Worm (Caenorhabditis elegans) whole organism, late embryonic: ENCODE data around the gene W07G4.5.

ENCODE experiments used
- C08G9.2 ChIP-seq: sonication (generic microtip); optimal IDR thresholded peaks from 2 replicates; lab custom pipeline; 2016; ENCODE audit warnings: mild to moderate bottlenecking, missing genetic modification characterization, moderate library complexity, missing compliant biosample characterization
- T23F11.4 ChIP-seq: fragments of 200-800 bp; sonication (Bioruptor generic); optimal IDR thresholded peaks from 2 replicates; lab custom pipeline; 2018; ENCODE audit warnings: mild to moderate bottlenecking, missing genetic modification characterization, missing compliant biosample characterization
- ahr-1 ChIP-seq: sonication (generic microtip); optimal IDR thresholded peaks from 2 replicates; lab custom pipeline; 2016; ENCODE audit warnings: missing genetic modification characterization, missing compliant biosample characterization
- ceh-18 ChIP-seq: sonication (generic microtip); optimal IDR thresholded peaks from 2 replicates; lab custom pipeline; 2016; ENCODE audit warnings: missing genetic modification characterization, missing compliant biosample characterization
- ceh-24 ChIP-seq: sonication (generic microtip); optimal IDR thresholded peaks from 2 replicates; lab custom pipeline; 2016; ENCODE audit warnings: mild to moderate bottlenecking, missing genetic modification characterization, missing compliant biosample characterization
- ceh-30 ChIP-seq: fragments of 150-350 bp; optimal IDR thresholded peaks from 2 replicates; lab custom pipeline; 2014; ENCODE audit warnings: missing biosample characterization, missing genetic modification characterization
- ceh-31 ChIP-seq: sonication (generic microtip); optimal IDR thresholded peaks from 2 replicates; lab custom pipeline; 2016; ENCODE audit warnings: missing genetic modification characterization, missing compliant biosample characterization
- ceh-6 ChIP-seq: fragments of 200-800 bp; sonication (Bioruptor generic); optimal IDR thresholded peaks from 2 replicates; lab custom pipeline; 2018; ENCODE audit warnings: mild to moderate bottlenecking, missing genetic modification characterization, missing compliant biosample characterization
- elt-2 ChIP-seq: sonication (generic microtip); optimal IDR thresholded peaks from 2 replicates; lab custom pipeline; 2016; ENCODE audit warnings: missing genetic modification reagents, missing genetic modification characterization, missing compliant biosample characterization
- ets-4 ChIP-seq: sonication (generic microtip); optimal IDR thresholded peaks from 2 replicates; lab custom pipeline; 2016; ENCODE audit warnings: missing genetic modification characterization, missing compliant biosample characterization
- eyg-1 ChIP-seq: sonication (generic microtip); optimal IDR thresholded peaks from 2 replicates; lab custom pipeline; 2016; ENCODE audit warnings: missing genotype, missing genetic modification characterization, missing compliant biosample characterization
- fax-1 ChIP-seq: sonication (generic microtip); optimal IDR thresholded peaks from 2 replicates; lab custom pipeline; 2016; ENCODE audit warnings: missing genotype, missing genetic modification characterization, missing compliant biosample characterization
- fkh-10 ChIP-seq: fragments of 150-350 bp; optimal IDR thresholded peaks from 2 replicates; lab custom pipeline; 2014; ENCODE audit warnings: missing biosample characterization, missing genetic modification reagents, missing genetic modification characterization
- fkh-6 ChIP-seq: sonication (generic microtip); optimal IDR thresholded peaks from 2 replicates; lab custom pipeline; 2016; ENCODE audit warnings: missing genetic modification characterization, missing compliant biosample characterization
- gmeb-2 ChIP-seq: sonication (generic microtip); optimal IDR thresholded peaks from 2 replicates; lab custom pipeline; 2016; ENCODE audit warnings: missing genetic modification characterization, inconsistent platforms, missing compliant biosample characterization
- hlh-6 ChIP-seq: sonication (generic microtip); optimal IDR thresholded peaks from 2 replicates; lab custom pipeline; 2016; ENCODE audit warnings: missing genotype, missing genetic modification characterization, missing compliant biosample characterization
- hlh-8 ChIP-seq: sonication (generic microtip); optimal IDR thresholded peaks from 2 replicates; lab custom pipeline; 2016; ENCODE audit warnings: missing genotype, missing genetic modification characterization, missing compliant biosample characterization
- lin-11 ChIP-seq: fragments of 200-800 bp; sonication (Bioruptor generic); optimal IDR thresholded peaks from 2 replicates; lab custom pipeline; 2018; ENCODE audit warnings: mild to moderate bottlenecking, missing genetic modification characterization, missing compliant biosample characterization
- mec-3 ChIP-seq: sonication (generic microtip); optimal IDR thresholded peaks from 2 replicates; lab custom pipeline; 2016; ENCODE audit warnings: borderline replicate concordance, missing genetic modification characterization, missing compliant biosample characterization
- nfya-1 ChIP-seq: sonication (generic microtip); optimal IDR thresholded peaks from 2 replicates; lab custom pipeline; 2017; ENCODE audit warnings: missing genetic modification characterization, mild to moderate bottlenecking, missing compliant biosample characterization, antibody characterized with exemption, moderate library complexity
- npax-4 ChIP-seq: sonication (generic microtip); optimal IDR thresholded peaks from 2 replicates; lab custom pipeline; 2016; ENCODE audit warnings: missing genetic modification characterization, missing compliant biosample characterization
- pqm-1 ChIP-seq: sonication (generic microtip); optimal IDR thresholded peaks from 2 replicates; lab custom pipeline; 2016; ENCODE audit warnings: missing genetic modification characterization, missing compliant biosample characterization
- pros-1 ChIP-seq: fragments of 150-350 bp; optimal IDR thresholded peaks from 2 replicates; lab custom pipeline; 2014; ENCODE audit warnings: missing biosample characterization, missing genetic modification reagents, missing genetic modification characterization
- ref-2 ChIP-seq: sonication (generic microtip); optimal IDR thresholded peaks from 2 replicates; lab custom pipeline; 2016; ENCODE audit warnings: missing genetic modification characterization, missing compliant biosample characterization
- sox-2 ChIP-seq: fragments of 200-800 bp; sonication (Bioruptor generic); IDR thresholded peaks from 2 replicates; pipeline ENCODE4 v1.3.6; 2022; ENCODE audit warnings: missing genetic modification reagents, missing genetic modification characterization, missing compliant biosample characterization
- syd-9 ChIP-seq: sonication (generic microtip); optimal IDR thresholded peaks from 2 replicates; lab custom pipeline; 2016; ENCODE audit warnings: mild to moderate bottlenecking, missing genetic modification characterization, moderate library complexity, missing compliant biosample characterization
- tbx-7 ChIP-seq: sonication (generic microtip); optimal IDR thresholded peaks from 2 replicates; lab custom pipeline; 2016; ENCODE audit warnings: missing genotype, missing genetic modification characterization, missing compliant biosample characterization
- unc-42 ChIP-seq: sonication (generic microtip); optimal IDR thresholded peaks from 2 replicates; lab custom pipeline; 2016; ENCODE audit warnings: missing genotype, missing genetic modification characterization, missing compliant biosample characterization
- ztf-16 ChIP-seq: sonication (generic microtip); optimal IDR thresholded peaks from 2 replicates; lab custom pipeline; 2017; ENCODE audit warnings: missing genetic modification characterization, missing compliant biosample characterization

Gene W07G4.5

DNA sequence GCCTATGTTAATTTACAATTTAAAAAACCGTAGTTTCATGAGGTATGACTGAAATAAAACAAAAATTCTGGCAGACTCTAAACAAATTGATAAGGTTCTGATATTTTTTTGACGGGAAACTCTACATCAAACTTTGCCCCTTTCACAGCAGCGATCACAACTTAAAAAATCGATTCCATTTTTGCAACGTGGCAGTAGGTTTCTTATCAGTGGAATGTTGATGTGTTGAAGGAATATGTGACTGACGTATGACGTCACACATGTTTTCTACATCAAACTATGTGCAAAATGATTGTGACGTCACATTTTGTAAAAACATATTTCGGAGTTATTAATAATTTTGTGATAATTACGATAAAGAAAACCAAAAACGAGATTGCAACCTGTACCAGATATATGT lies 35.9 kb upstream of the W07G4.5 start:
- TF ChIP-seq elt-2 (tag; lab: Kevin White, UChicago) (peak; percentile 63), ceh-24 (tag; lab: Kevin White, UChicago) (no peak)

DNA sequence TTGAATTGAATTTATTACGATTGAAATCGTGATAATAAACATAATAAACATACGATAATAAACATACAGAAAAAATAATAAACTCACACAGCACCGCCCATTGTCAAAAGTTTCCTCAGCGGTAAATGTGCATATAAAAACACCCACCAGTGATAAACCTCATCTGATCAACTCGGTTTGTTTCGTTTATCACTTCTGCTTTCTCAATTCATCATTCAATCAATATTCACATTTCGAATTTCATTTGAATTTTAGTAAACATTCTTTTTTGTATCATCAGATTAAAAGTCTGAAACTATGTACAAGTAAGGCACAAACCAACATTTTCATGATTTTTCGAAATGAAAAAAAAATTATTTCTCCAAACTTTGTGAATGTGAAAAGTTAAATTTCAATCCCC lies 34.6 kb upstream of the W07G4.5 start, which contains the start of gene try-10:
Gene try-10, minus strand, starts transcription at position 101 of the 400 bp plus-strand sequence.
- TF ChIP-seq ahr-1 (no peak), gmeb-2 (tag; lab: Kevin White, UChicago) (no peak), syd-9 (tag; lab: Kevin White, UChicago) (no peak), ztf-16 (tag; lab: Kevin White, UChicago) (no peak), fax-1 (no peak), eyg-1 (tag; lab: Kevin White, UChicago) (no peak), fkh-10 (GFP tag; lab: Kevin White, UChicago) (no peak), lin-11 (tag; lab: Kevin White, UChicago) (no peak), ceh-6 (GFP tag; lab: Kevin White, UChicago) (no peak), ref-2 (no peak), pros-1 (no peak)

ce11 chrV:13013844-13014243 lies 33.9 kb upstream of the W07G4.5 start, which contains the start of gene F15B9.6:
F15B9.6 (plus strand) TSS chrV:13014144.
- no peak for TF ChIP-seq C08G9.2 (tag; lab: Kevin White, UChicago)

DNA sequence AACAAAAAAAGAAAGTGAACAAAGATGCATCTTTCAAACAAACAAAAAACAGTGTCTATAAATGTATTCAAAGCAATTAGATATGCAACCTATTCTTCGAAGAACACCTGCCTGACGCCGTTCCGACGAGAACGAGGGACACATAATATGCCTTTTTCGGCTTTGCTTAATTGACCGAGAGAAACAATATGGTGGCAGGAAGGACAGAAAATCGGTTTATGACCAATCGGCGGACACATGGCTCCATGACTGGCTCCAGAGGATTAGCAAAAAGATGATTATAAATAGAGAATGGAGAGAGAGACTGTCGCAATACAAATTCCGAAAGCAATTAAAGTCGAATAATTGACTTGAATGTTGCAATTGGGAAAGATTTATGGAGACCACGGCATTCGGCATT lies 29.5 kb upstream of the W07G4.5 start:
- TF ChIP-seq ceh-30: no peak
- TF ChIP-seq ets-4 (tag; lab: Kevin White, UChicago): no peak
- TF ChIP-seq nfya-1 (tag; lab: Kevin White, UChicago): peak; percentile 33
- no peak for TF ChIP-seq hlh-8
- TF ChIP-seq sox-2 (GFP tag; lab: Robert Waterston, UW): no peak
- TF ChIP-seq ahr-1: no peak
- peak; percentile 31 for TF ChIP-seq unc-42 (tag; lab: Kevin White, UChicago)
- TF ChIP-seq, all 69 proteins: peak for 2

DNA sequence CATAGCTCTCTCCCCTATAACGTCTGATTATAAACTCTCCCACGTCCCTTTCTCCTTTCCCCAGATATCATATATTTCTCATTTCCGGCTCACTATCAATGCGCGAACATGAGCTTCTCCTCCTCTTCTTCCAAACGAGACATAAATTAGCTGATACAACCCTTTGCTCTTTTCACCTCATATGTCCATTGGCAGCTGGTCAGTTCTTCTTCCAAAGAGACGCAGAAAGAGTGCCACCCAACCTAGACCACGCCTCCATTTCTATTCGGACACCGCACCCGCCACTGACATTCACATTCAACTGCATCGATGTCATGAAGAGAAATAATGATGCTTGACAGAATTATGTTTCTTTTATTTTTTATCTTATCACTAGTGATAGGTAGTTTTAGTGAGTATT lies 29.0 kb upstream of the W07G4.5 start, which contains the start of gene fmi-1:
Gene fmi-1, plus strand, starts transcription at position 301 of the 400 bp plus-strand sequence.
- TF ChIP-seq ceh-18 (tag; lab: Kevin White, UChicago): no peak
- TF ChIP-seq npax-4 (tag; lab: Kevin White, UChicago): no peak
- no peak for TF ChIP-seq ztf-16 (tag; lab: Kevin White, UChicago)
- TF ChIP-seq tbx-7 (tag; lab: Kevin White, UChicago): no peak

DNA sequence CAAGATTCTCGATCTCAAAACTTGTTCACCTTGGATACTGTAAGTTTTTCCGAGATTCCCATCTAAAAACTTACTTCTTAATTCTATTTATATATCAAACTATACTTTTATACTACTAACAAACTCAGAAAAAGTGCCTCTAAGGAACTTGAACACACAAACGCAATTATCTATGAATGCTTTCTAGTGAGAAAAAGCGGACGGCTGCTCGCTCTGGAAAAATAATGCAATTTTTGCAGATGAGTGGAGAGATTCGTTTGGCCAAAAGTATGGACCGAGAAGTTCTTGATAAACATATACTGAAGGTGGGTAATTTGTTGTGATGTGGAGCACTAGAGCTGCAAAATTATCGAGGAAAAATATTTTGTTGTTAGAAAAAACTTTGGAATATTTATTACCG lies 27.8 kb upstream of the W07G4.5 start:
- TF ChIP-seq mec-3 (tag; lab: Kevin White, UChicago) (no peak), hlh-6 (tag; lab: Kevin White, UChicago) (no peak), fkh-6 (tag; lab: Kevin White, UChicago) (no peak)

DNA sequence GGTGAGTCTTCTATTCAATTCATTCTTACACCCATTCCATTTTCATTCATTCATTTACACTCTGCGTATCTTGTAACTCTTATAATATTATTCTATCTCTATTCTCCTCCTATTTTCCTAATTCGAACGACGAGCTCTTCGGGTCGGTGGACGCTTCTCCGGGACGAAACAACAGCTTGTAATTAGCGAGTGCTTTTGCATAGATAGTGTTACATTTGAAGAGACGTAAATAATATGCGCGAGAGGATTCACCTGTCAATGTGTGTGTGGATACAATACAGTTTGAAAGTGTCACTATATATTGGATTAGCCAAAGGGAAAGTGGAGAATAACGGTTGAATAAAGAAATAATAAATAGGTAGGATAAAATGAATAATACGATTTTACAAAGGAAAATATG lies 27.1 kb upstream of the W07G4.5 start:
- TF ChIP-seq ceh-31: peak; percentile 35
- TF ChIP-seq T23F11.4 (GFP tag; lab: Kevin White, UChicago): no peak
- TF ChIP-seq, all 69 proteins: peak for 1

DNA sequence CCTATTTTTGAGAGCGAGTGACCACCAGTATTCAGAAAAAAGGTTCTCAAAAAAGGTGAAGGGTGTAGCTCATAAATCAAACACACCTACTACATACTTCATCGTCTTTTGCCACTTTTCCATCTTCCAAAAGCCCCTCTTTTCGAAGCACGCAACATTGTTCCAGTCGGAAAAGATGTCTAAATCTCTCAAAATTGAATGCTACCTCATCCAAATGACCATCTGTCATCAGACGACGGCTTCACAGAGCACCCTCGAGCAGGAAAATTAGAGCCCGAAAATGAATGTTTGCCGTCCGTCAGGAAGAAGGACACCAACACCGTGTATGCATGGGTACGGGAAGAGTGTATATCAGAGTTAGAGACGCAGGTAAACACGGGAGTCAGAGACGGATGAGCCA lies 26.2 kb upstream of the W07G4.5 start:
- TF ChIP-seq gmeb-2 (tag; lab: Kevin White, UChicago) (no peak), pqm-1 (no peak), fkh-6 (tag; lab: Kevin White, UChicago) (no peak)
- TF ChIP-seq, all 69 proteins: peak for 0
